Worm (Caenorhabditis elegans) whole organism, young adult: ENCODE data around the gene C32D5.10.

Source experiments
- Y53G8AR.9 ChIP-seq: fragments of 200-800 bp; sonication (Bioruptor generic); conservative IDR thresholded peaks from 2 replicates; pipeline ENCODE4 v1.3.6; 2022; ENCODE audit warnings: missing genetic modification reagents, missing genetic modification characterization, missing compliant biosample characterization
- attf-3 ChIP-seq: fragments of 200-800 bp; sonication (Bioruptor generic); conservative IDR thresholded peaks from 2 replicates; pipeline ENCODE4 v1.3.6; 2022; ENCODE audit warnings: missing genetic modification reagents, missing genetic modification characterization, missing compliant biosample characterization
- efl-1 ChIP-seq: fragments of 150-350 bp; optimal IDR thresholded peaks from 2 replicates; lab custom pipeline; 2014; ENCODE audit warnings: missing biosample characterization, missing genetic modification reagents, missing genetic modification characterization
- fkh-3 ChIP-seq: sonication (generic microtip); optimal IDR thresholded peaks from 2 replicates; lab custom pipeline; 2016; ENCODE audit warnings: mild to moderate bottlenecking, missing genetic modification characterization, missing compliant biosample characterization
- lin-26 ChIP-seq: fragments of 200-800 bp; sonication (Bioruptor generic); IDR thresholded peaks from 2 replicates; pipeline ENCODE4 v1.3.6; 2022; ENCODE audit warnings: missing genetic modification reagents, missing genetic modification characterization, missing compliant biosample characterization
- lsy-27 ChIP-seq: sonication (generic microtip); optimal IDR thresholded peaks from 2 replicates; lab custom pipeline; 2017; ENCODE audit warnings: missing genetic modification characterization, mild to moderate bottlenecking, missing compliant biosample characterization, antibody characterized with exemption, missing genotype, borderline replicate concordance; ENCODE audit not compliant: insufficient read depth
- nfya-1 ChIP-seq: sonication (generic microtip); optimal IDR thresholded peaks from 2 replicates; lab custom pipeline; 2017; ENCODE audit warnings: antibody characterized with exemption, missing compliant biosample characterization, missing genetic modification characterization, borderline replicate concordance; ENCODE audit not compliant: insufficient read depth
- unc-62 ChIP-seq: fragments of 150-350 bp; optimal IDR thresholded peaks from 2 replicates; lab custom pipeline; 2014; ENCODE audit warnings: missing biosample characterization, missing genetic modification reagents, missing genetic modification characterization
- zim-3 ChIP-seq: sonication (generic microtip); optimal IDR thresholded peaks from 2 replicates; lab custom pipeline; 2017; ENCODE audit warnings: mild to moderate bottlenecking, missing genetic modification characterization, moderate library complexity, missing compliant biosample characterization
- ztf-6 ChIP-seq: fragments of 200-800 bp; sonication (Bioruptor generic); IDR thresholded peaks from 2 replicates; pipeline ENCODE4 v1.3.6; 2022; ENCODE audit warnings: missing genetic modification reagents, missing genetic modification characterization, missing compliant biosample characterization

DNA sequence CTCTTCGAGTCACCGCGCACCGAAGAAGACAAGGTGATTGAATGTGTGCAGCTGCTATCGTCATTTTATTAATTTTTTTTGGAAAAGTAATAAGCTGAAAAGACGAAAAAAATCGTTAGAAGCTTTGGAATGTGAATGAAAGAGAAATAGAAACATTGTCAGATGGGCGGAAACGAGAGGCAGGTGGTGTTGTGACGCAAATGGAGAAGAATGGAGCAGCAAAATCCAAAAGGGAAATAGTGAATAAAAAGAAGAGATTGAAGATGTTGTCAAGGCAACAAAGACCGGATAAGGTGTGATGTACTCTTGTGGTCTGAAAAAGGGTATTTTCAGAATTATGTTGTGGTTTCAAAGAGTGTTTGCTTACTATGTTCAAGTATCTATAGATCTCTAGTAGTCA, 9.3 kb downstream of the C32D5.10 start:
- no peak for TF ChIP-seq unc-62 (GFP tag; lab: Kevin White, UChicago)
- no peak for TF ChIP-seq Y53G8AR.9 (GFP tag; lab: Robert Waterston, UW)
- no peak for TF ChIP-seq efl-1
- TF ChIP-seq nfya-1 (tag; lab: Kevin White, UChicago), result no peak
- TF ChIP-seq fkh-3, result no peak
- no peak for TF ChIP-seq attf-3 (GFP tag; lab: Robert Waterston, UW)
- no peak for TF ChIP-seq ztf-6 (GFP tag; lab: Robert Waterston, UW)
- no peak for TF ChIP-seq lsy-27
- TF ChIP-seq lin-26 (GFP tag; lab: Robert Waterston, UW), result no peak
- no peak for TF ChIP-seq zim-3
